Comparison of ENCODE assay signal across 7 worm cellular contexts in the genomic region with DNA sequence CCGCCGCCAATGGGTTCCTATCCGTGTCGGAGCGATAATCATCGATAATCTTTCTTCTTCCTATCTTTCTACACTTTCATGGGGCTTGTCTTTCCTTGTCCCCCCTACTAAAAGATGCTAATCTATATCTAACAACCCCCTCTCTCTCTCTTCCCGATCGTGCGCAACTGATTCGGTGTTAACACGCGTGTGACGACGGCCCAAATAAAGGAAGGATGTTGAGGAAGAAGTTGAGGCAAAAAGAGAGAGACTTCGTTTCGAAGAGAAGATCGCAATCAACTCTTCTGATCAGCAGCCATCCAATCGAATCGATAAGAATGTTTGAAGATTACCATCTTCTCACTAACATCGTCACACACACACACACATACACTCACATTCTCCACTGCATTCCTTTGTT.
A peak's percentile ranks its signal among the peaks of the same experiment; 100 is the strongest.
TF ChIP-seq lines count a peak whose summit lies in the region.

No protein-coding gene starts in this region.

TF ChIP-seq in whole organism, L1 larva, 84 proteins besides CTCF, POLR2A, EP300 and RAD21 (continues in another document):
- peak; percentile 10 for TF ChIP-seq nhr-71 (tag; optimal IDR thresholded peaks at IDR 0.05; lab: Kevin White, UChicago)
- TF ChIP-seq aha-1 (tag; optimal IDR thresholded peaks at IDR 0.05; lab: Kevin White, UChicago), result no peak
- TF ChIP-seq ceh-90 (tag; optimal IDR thresholded peaks at IDR 0.05; lab: Kevin White, UChicago), result no peak
- peak; percentile 96 for TF ChIP-seq nhr-85 (tag; lab: Kevin White, UChicago)
- TF ChIP-seq tbx-2 (tag; optimal IDR thresholded peaks at IDR 0.05; lab: Kevin White, UChicago), result no peak
- no peak for TF ChIP-seq dsc-1 (tag; optimal IDR thresholded peaks at IDR 0.05; lab: Kevin White, UChicago)
- TF ChIP-seq fkh-4 (tag; optimal IDR thresholded peaks at IDR 0.05; lab: Kevin White, UChicago; ENCODE audit: borderline replicate concordance), result no peak
- TF ChIP-seq ces-1 (GFP tag; optimal IDR thresholded peaks at IDR 0.05; lab: Kevin White, UChicago), result no peak
- no peak for TF ChIP-seq nhr-90 (tag; optimal IDR thresholded peaks at IDR 0.05; lab: Kevin White, UChicago; ENCODE audit: poor library complexity)
- no peak for TF ChIP-seq ztf-4 (tag; optimal IDR thresholded peaks at IDR 0.05; lab: Kevin White, UChicago)
- TF ChIP-seq swsn-7 (tag; optimal IDR thresholded peaks at IDR 0.05; lab: Kevin White, UChicago), result no peak
- TF ChIP-seq unc-86 (tag; optimal IDR thresholded peaks at IDR 0.05; lab: Kevin White, UChicago), result no peak

TF ChIP-seq in whole organism, L2 larva, 48 proteins besides CTCF, POLR2A, EP300 and RAD21 (continues in another document):
- no peak for TF ChIP-seq sem-4 (tag; optimal IDR thresholded peaks at IDR 0.05; lab: Kevin White, UChicago)
- no peak for TF ChIP-seq unc-62 (GFP tag; optimal IDR thresholded peaks at IDR 0.05; lab: Kevin White, UChicago)
- TF ChIP-seq elt-1 (tag; optimal IDR thresholded peaks at IDR 0.05; lab: Kevin White, UChicago), result peak; percentile 98
- no peak for TF ChIP-seq R02D3.7 (tag; optimal IDR thresholded peaks at IDR 0.05; lab: Kevin White, UChicago)
- TF ChIP-seq aly-2 (tag; optimal IDR thresholded peaks at IDR 0.05; lab: Kevin White, UChicago), result no peak
- TF ChIP-seq blmp-1 (tag; optimal IDR thresholded peaks at IDR 0.05; lab: Kevin White, UChicago; ENCODE audit: insufficient read depth), result no peak
- no peak for TF ChIP-seq lsy-2 (tag; optimal IDR thresholded peaks at IDR 0.05; lab: Kevin White, UChicago)
- TF ChIP-seq crh-2 (tag; optimal IDR thresholded peaks at IDR 0.05; lab: Kevin White, UChicago), result no peak
- peak; percentile 90 for TF ChIP-seq ceh-16 (tag; optimal IDR thresholded peaks at IDR 0.05; lab: Kevin White, UChicago)
- TF ChIP-seq alr-1 (tag; optimal IDR thresholded peaks at IDR 0.05; lab: Kevin White, UChicago), result no peak
- TF ChIP-seq ztf-4 (tag; optimal IDR thresholded peaks at IDR 0.05; lab: Kevin White, UChicago), result no peak
- no peak for TF ChIP-seq skn-1 (tag; optimal IDR thresholded peaks at IDR 0.05; lab: Kevin White, UChicago)
- TF ChIP-seq egl-27 (tag; optimal IDR thresholded peaks at IDR 0.05; lab: Kevin White, UChicago), result peak; percentile 27

TF ChIP-seq in whole organism, L3 larva, 47 proteins besides CTCF, POLR2A, EP300 and RAD21:
- TF ChIP-seq elt-1 (tag; optimal IDR thresholded peaks at IDR 0.05; lab: Kevin White, UChicago), result peak; percentile 98
- peak; percentile 22 for TF ChIP-seq nhr-23 (tag; optimal IDR thresholded peaks at IDR 0.05; lab: Kevin White, UChicago)
- no peak for TF ChIP-seq elt-3 (tag; optimal IDR thresholded peaks at IDR 0.05; lab: Kevin White, UChicago)

TF ChIP-seq in whole organism, L4 larva, 104 proteins besides CTCF, POLR2A, EP300 and RAD21:
- no peak for TF ChIP-seq vab-7 (GFP tag; IDR thresholded peaks at IDR 0.05; lab: Robert Waterston, UW)
- TF ChIP-seq aha-1 (tag; lab: Kevin White, UChicago), result peak; percentile 69

TF ChIP-seq in whole organism, late embryonic, 69 proteins besides CTCF, POLR2A, EP300 and RAD21:
- TF ChIP-seq rnt-1 (tag; optimal IDR thresholded peaks at IDR 0.05; lab: Kevin White, UChicago) (peak; percentile 87), K09A11.1 (tag; optimal IDR thresholded peaks at IDR 0.05; lab: Kevin White, UChicago; ENCODE audit: insufficient read depth) (no peak), tbx-2 (tag; optimal IDR thresholded peaks at IDR 0.05; lab: Kevin White, UChicago) (peak; percentile 0), ceh-30 (tag; optimal IDR thresholded peaks at IDR 0.05; lab: Kevin White, UChicago) (no peak), T23F11.4 (GFP tag; optimal IDR thresholded peaks at IDR 0.05; lab: Kevin White, UChicago) (peak; percentile 10)

TF ChIP-seq in whole organism, midembryonic, 9 proteins besides CTCF, POLR2A, EP300 and RAD21:
- TF ChIP-seq ztf-23 (GFP tag; IDR thresholded peaks at IDR 0.05; lab: Robert Waterston, UW), result no peak
- no peak for TF ChIP-seq med-1 (GFP tag; optimal IDR thresholded peaks at IDR 0.05; lab: Kevin White, UChicago; ENCODE audit: insufficient read depth)
- TF ChIP-seq T22C8.4 (GFP tag; IDR thresholded peaks at IDR 0.05; lab: Robert Waterston, UW), result no peak
- TF ChIP-seq ref-1 (GFP tag; conservative IDR thresholded peaks at IDR 0.05; lab: Robert Waterston, UW), result no peak
- TF ChIP-seq tab-1 (GFP tag; IDR thresholded peaks at IDR 0.05; lab: Robert Waterston, UW), result no peak
- TF ChIP-seq ztf-29 (GFP tag; IDR thresholded peaks at IDR 0.05; lab: Robert Waterston, UW), result 0 out of 2 replicates have a peak, but pooled peaks have one; percentile 45
- TF ChIP-seq klf-2 (GFP tag; conservative IDR thresholded peaks at IDR 0.05; lab: Robert Waterston, UW), result no peak
- no peak for TF ChIP-seq flt-1 (GFP tag; IDR thresholded peaks at IDR 0.05; lab: Robert Waterston, UW)
- TF ChIP-seq cog-1 (tag; optimal IDR thresholded peaks at IDR 0.05; lab: Kevin White, UChicago), result peak; percentile 19
TF ChIP-seq in whole organism, midembryonic: peak in this region for 2.

TF ChIP-seq in whole organism, mixed stage, embryonic, 35 proteins besides CTCF, POLR2A, EP300 and RAD21:
- TF ChIP-seq lin-13 (tag; optimal IDR thresholded peaks at IDR 0.05; lab: Kevin White, UChicago) (no peak), hlh-1 (tag; optimal IDR thresholded peaks at IDR 0.05; lab: Kevin White, UChicago) (no peak), ham-2 (GFP tag; optimal IDR thresholded peaks at IDR 0.05; lab: Kevin White, UChicago) (peak; percentile 85), flh-1 (GFP tag; optimal IDR thresholded peaks at IDR 0.05; lab: Kevin White, UChicago) (no peak), unc-39 (tag; optimal IDR thresholded peaks at IDR 0.05; lab: Kevin White, UChicago) (no peak), ceh-83 (GFP tag; optimal IDR thresholded peaks at IDR 0.05; lab: Kevin White, UChicago) (no peak), nhr-76 (tag; optimal IDR thresholded peaks at IDR 0.05; lab: Kevin White, UChicago) (no peak), elt-1 (tag; optimal IDR thresholded peaks at IDR 0.05; lab: Kevin White, UChicago; ENCODE audit: borderline replicate concordance, insufficient read depth) (peak; percentile 99)
